Fruit fly (Drosophila melanogaster): ENCODE measurements around the gene CG7432.

DNA sequence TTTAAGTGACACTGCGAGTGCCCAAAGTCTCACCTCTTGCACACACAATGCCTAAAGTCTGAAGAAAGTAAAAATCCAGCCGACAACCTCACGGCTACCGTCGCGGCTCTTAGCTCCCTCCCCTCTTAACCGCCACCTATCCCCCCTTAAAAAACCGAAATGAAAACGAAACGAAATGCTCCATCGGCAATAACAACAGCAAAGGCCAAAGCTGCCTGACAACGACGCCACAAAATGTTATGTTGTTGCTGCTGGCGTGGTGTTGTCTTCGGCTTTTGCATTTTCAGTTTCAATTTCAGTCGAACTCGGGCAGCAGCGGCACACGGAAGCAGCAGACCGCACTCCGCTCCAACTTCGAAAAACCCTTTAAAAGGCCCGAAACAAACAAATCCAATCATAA, at the start of gene CG7432:
- TF ChIP-seq kay (GFP tag; ENCODE audit: borderline replicate concordance) = no peak
- TF ChIP-seq CG1620 (GFP tag; optimal IDR thresholded peaks at IDR 0.05) = no peak
- TF ChIP-seq CG7045 (GFP tag; optimal IDR thresholded peaks at IDR 0.05) = no peak
- TF ChIP-seq cnc (optimal IDR thresholded peaks at IDR 0.05) = no peak
- TF ChIP-seq CG7101 (tag; optimal IDR thresholded peaks at IDR 0.05) = no peak
- TF ChIP-seq pad (GFP tag; optimal IDR thresholded peaks at IDR 0.05) = no peak

All from whole organism, adult.